Fruit fly (Drosophila melanogaster) S2 (cell line): ENCODE data around the gene mtm.

ENCODE experiments used
- CG8478 ChIP-seq: fragments of >200 bp; optimal IDR thresholded peaks from 2 replicates; lab custom pipeline; 2018
- CTCF ChIP-seq, 2 experiments: fragments of >200 bp; optimal IDR thresholded peaks; 2 replicates each; lab custom pipeline; 2018

DNA sequence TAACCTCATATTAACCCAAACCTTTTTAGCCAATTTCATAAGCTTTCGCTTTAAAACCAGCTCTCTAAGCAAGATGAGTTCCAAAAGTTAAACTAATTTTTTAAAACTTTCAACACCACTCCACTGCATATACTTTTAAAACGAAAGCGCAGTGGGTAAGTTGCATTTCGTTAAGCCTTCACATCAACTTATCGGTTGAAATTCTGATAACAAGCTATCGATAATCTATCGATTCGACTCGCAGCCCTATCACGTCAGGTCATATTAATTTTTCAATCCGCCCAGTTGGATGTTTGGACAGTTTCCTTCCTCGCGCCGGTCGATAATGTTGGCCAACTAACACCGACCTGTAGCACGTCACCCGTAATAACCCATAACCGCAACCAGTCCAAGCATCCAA, 50.7 kb downstream of the mtm start, which contains the start of gene ifc:
- TF ChIP-seq CG8478 (no peak), CTCF (optimal IDR thresholded peaks at IDR 0.05; lab: Kevin White, UChicago) (peak; percentile 28 to 48)
